Worm (Caenorhabditis elegans) whole organism, L4 larva: ENCODE results near the gene ZK686.2.

Experiments used
- F10B5.3 ChIP-seq: sonication (generic microtip); optimal IDR thresholded peaks from 2 replicates; lab custom pipeline; 2016; ENCODE audit warnings: mild to moderate bottlenecking, missing genetic modification characterization, missing compliant biosample characterization
- F26F4.8 ChIP-seq: fragments of 200-800 bp; sonication (Bioruptor generic); conservative IDR thresholded peaks from 2 replicates; pipeline ENCODE4 v1.3.6; 2022; ENCODE audit warnings: missing genetic modification characterization, missing compliant biosample characterization
- F37D6.2 ChIP-seq: sonication (generic microtip); optimal IDR thresholded peaks from 2 replicates; lab custom pipeline; 2016; ENCODE audit warnings: mild to moderate bottlenecking, missing genetic modification characterization, missing compliant biosample characterization
- T26A8.4 ChIP-seq: fragments of 200-800 bp; sonication (Bioruptor generic); IDR thresholded peaks from 2 replicates; pipeline ENCODE4 v1.3.6; 2022; ENCODE audit warnings: missing genetic modification characterization, missing compliant biosample characterization
- Y48G9A.11 ChIP-seq: fragments of 200-800 bp; sonication (Bioruptor generic); IDR thresholded peaks from 2 replicates; pipeline ENCODE4 v1.3.6; 2022; ENCODE audit warnings: missing genetic modification reagents, missing genetic modification characterization, missing compliant biosample characterization
- aha-1 ChIP-seq: fragments of 150-350 bp; peaks from one replicate; lab custom pipeline; 2014; ENCODE audit warnings: missing biosample characterization, missing genetic modification characterization
- attf-4 ChIP-seq: sonication (generic microtip); optimal IDR thresholded peaks from 3 replicates; lab custom pipeline; 2017; ENCODE audit warnings: missing biosample characterization, missing genetic modification characterization
- ceh-20 ChIP-seq: fragments of 200-800 bp; sonication (Bioruptor generic); IDR thresholded peaks from 2 replicates; pipeline ENCODE4 v1.3.6; 2022; ENCODE audit warnings: missing genetic modification reagents, missing genetic modification characterization, missing compliant biosample characterization
- ceh-28 ChIP-seq: fragments of 150-350 bp; optimal IDR thresholded peaks from 2 replicates; lab custom pipeline; 2014; ENCODE audit warnings: missing biosample characterization, missing genetic modification reagents, missing genetic modification characterization
- ceh-44 ChIP-seq: fragments of 200-800 bp; sonication (Bioruptor generic); IDR thresholded peaks from 2 replicates; pipeline ENCODE4 v1.3.6; 2022; ENCODE audit warnings: missing genetic modification reagents, missing genetic modification characterization, missing compliant biosample characterization
- ceh-62 ChIP-seq: sonication (generic microtip); optimal IDR thresholded peaks from 2 replicates; lab custom pipeline; 2017; ENCODE audit warnings: missing biosample characterization, missing genetic modification characterization
- ces-1 ChIP-seq: fragments of 150-350 bp; sonication (generic microtip); optimal IDR thresholded peaks from 4 replicates; lab custom pipeline; 2014; ENCODE audit warnings: missing biosample characterization, missing genetic modification reagents, missing genetic modification characterization
- ctbp-1 ChIP-seq: fragments of 200-800 bp; sonication (Bioruptor generic); IDR thresholded peaks from 2 replicates; pipeline ENCODE4 v1.3.6; 2022; ENCODE audit warnings: missing genetic modification reagents, missing genetic modification characterization, missing compliant biosample characterization
- daf-12 ChIP-seq: fragments of 150-350 bp; optimal IDR thresholded peaks from 2 replicates; lab custom pipeline; 2014; ENCODE audit warnings: missing biosample characterization, missing genetic modification reagents, missing genetic modification characterization
- dmd-6 ChIP-seq: fragments of 200-800 bp; sonication (Bioruptor generic); IDR thresholded peaks from 2 replicates; pipeline ENCODE4 v1.3.6; 2022; ENCODE audit warnings: missing genetic modification reagents, missing genetic modification characterization, missing compliant biosample characterization
- dmd-8 ChIP-seq: fragments of 200-800 bp; sonication (Bioruptor generic); IDR thresholded peaks from 2 replicates; pipeline ENCODE4 v1.3.6; 2022; ENCODE audit warnings: missing genetic modification characterization, missing compliant biosample characterization
- dve-1 ChIP-seq: sonication (generic microtip); optimal IDR thresholded peaks from 2 replicates; lab custom pipeline; 2017; ENCODE audit warnings: antibody characterized with exemption, mild to moderate bottlenecking, missing genetic modification characterization, missing compliant biosample characterization; ENCODE audit not compliant: insufficient read depth
- egl-27 ChIP-seq: sonication (generic microtip); optimal IDR thresholded peaks from 3 replicates; lab custom pipeline; 2017; ENCODE audit warnings: missing biosample characterization, missing genetic modification reagents, missing genetic modification characterization
- fkh-10 ChIP-seq: fragments of 150-350 bp; optimal IDR thresholded peaks from 2 replicates; lab custom pipeline; 2014; ENCODE audit warnings: missing biosample characterization, missing genetic modification reagents, missing genetic modification characterization
- fos-1 ChIP-seq: fragments of 150-350 bp; optimal IDR thresholded peaks from 2 replicates; lab custom pipeline; 2014; ENCODE audit warnings: missing biosample characterization, missing genetic modification characterization
- gei-8 ChIP-seq: fragments of 200-800 bp; sonication (Bioruptor generic); optimal IDR thresholded peaks from 2 replicates; lab custom pipeline; 2018; ENCODE audit warnings: mild to moderate bottlenecking, missing genetic modification characterization, missing compliant biosample characterization
- hlh-11 ChIP-seq: fragments of 200-800 bp; sonication (Bioruptor generic); optimal IDR thresholded peaks from 2 replicates; lab custom pipeline; 2018; ENCODE audit warnings: mild to moderate bottlenecking, missing genetic modification characterization, missing compliant biosample characterization
- hmg-1.1 ChIP-seq: fragments of 200-800 bp; sonication (Bioruptor generic); IDR thresholded peaks from 2 replicates; pipeline ENCODE4 v1.3.6; 2022; ENCODE audit warnings: missing genetic modification reagents, missing genetic modification characterization, missing compliant biosample characterization
- lin-13 ChIP-seq: fragments of 150-350 bp; optimal IDR thresholded peaks from 2 replicates; lab custom pipeline; 2014; ENCODE audit warnings: missing biosample characterization, missing genetic modification reagents, missing genetic modification characterization
- lin-29 ChIP-seq: fragments of 200-800 bp; sonication (Bioruptor generic); IDR thresholded peaks from 2 replicates; pipeline ENCODE4 v1.3.6; 2022; ENCODE audit warnings: missing genetic modification reagents, missing genetic modification characterization, missing compliant biosample characterization
- lsy-2 ChIP-seq, 2 experiments: fragments of 150-350 bp in 1 of 2; sonication (generic microtip) in 1 of 2; optimal IDR thresholded peaks; 2 replicates each; lab custom pipeline; 2014 to 2017; ENCODE audit warnings: missing biosample characterization in 2 of 2, missing genetic modification characterization in 2 of 2
- madf-5 ChIP-seq, 2 experiments: fragments of 200-800 bp; sonication (Bioruptor generic); IDR thresholded peaks; 2 replicates each; pipeline ENCODE4 v1.3.6; 2022; ENCODE audit warnings: missing compliant biosample characterization in 2 of 2, missing genetic modification characterization in 2 of 2
- madf-9 ChIP-seq: fragments of 200-800 bp; sonication (Bioruptor generic); conservative IDR thresholded peaks from 2 replicates; pipeline ENCODE4 v1.3.6; 2022; ENCODE audit warnings: missing genetic modification reagents, missing genetic modification characterization, missing compliant biosample characterization
- mdl-1 ChIP-seq, 2 experiments: fragments of 150-350 bp in 1 of 2; sonication (generic microtip) in 1 of 2; optimal IDR thresholded peaks; 2 replicates each; lab custom pipeline; 2014 to 2017; ENCODE audit warnings: missing biosample characterization in 2 of 2, missing genetic modification characterization in 2 of 2
- mep-1 ChIP-seq: fragments of 150-350 bp; sonication (generic microtip); optimal IDR thresholded peaks from 3 replicates; lab custom pipeline; 2014; ENCODE audit warnings: missing biosample characterization, missing genetic modification characterization
- mes-2 ChIP-seq: sonication (generic microtip); optimal IDR thresholded peaks from 2 replicates; lab custom pipeline; 2016; ENCODE audit warnings: missing genotype, mild to moderate bottlenecking, missing genetic modification characterization, missing compliant biosample characterization; ENCODE audit not compliant: poor library complexity, severe bottlenecking
- mxl-2 ChIP-seq: fragments of 200-800 bp; sonication (Bioruptor generic); conservative IDR thresholded peaks from 2 replicates; pipeline ENCODE4 v1.3.6; 2022; ENCODE audit warnings: missing genetic modification reagents, missing genetic modification characterization, missing compliant biosample characterization
- nhr-102 ChIP-seq: sonication (generic microtip); optimal IDR thresholded peaks from 2 replicates; lab custom pipeline; 2016; ENCODE audit warnings: mild to moderate bottlenecking, missing genetic modification characterization, moderate library complexity, missing compliant biosample characterization
- nhr-11 ChIP-seq: fragments of 150-350 bp; optimal IDR thresholded peaks from 2 replicates; lab custom pipeline; 2014; ENCODE audit warnings: missing biosample characterization, missing genetic modification characterization
- nhr-25 ChIP-seq: sonication (generic microtip); optimal IDR thresholded peaks from 2 replicates; lab custom pipeline; 2017; ENCODE audit warnings: missing genetic modification characterization, mild to moderate bottlenecking, missing compliant biosample characterization, antibody characterized with exemption, moderate library complexity, borderline replicate concordance; ENCODE audit not compliant: insufficient read depth
- nhr-42 ChIP-seq: fragments of 200-800 bp; sonication (Bioruptor generic); IDR thresholded peaks from 2 replicates; pipeline ENCODE4 v1.3.6; 2022; ENCODE audit warnings: missing genetic modification characterization, missing compliant biosample characterization
- nhr-77 ChIP-seq: fragments of 150-350 bp; optimal IDR thresholded peaks from 2 replicates; lab custom pipeline; 2014; ENCODE audit warnings: missing biosample characterization, missing genetic modification characterization
- pha-4 ChIP-seq, 2 experiments: fragments of 150-350 bp in 1 of 2; fragments of 200-800 bp in 1 of 2; sonication (Bioruptor generic) in 1 of 2; IDR thresholded peaks in 1 of 2; optimal IDR thresholded peaks in 1 of 2; 2 replicates each; pipeline versions ENCODE4 v1.3.6 to Lab custom; 2014 to 2022; ENCODE audit warnings: missing genetic modification characterization in 2 of 2, missing genetic modification reagents in 2 of 2, missing biosample characterization in 1 of 2, missing compliant biosample characterization in 1 of 2
- php-3 ChIP-seq: fragments of 200-800 bp; sonication (Bioruptor generic); IDR thresholded peaks from 2 replicates; pipeline ENCODE4 v1.3.6; 2022; ENCODE audit warnings: missing genetic modification reagents, missing genetic modification characterization, missing compliant biosample characterization
- rbr-2 ChIP-seq: sonication (generic microtip); optimal IDR thresholded peaks from 2 replicates; lab custom pipeline; 2016; ENCODE audit warnings: missing genotype, missing genetic modification characterization, missing compliant biosample characterization
- spr-1 ChIP-seq: sonication (generic microtip); optimal IDR thresholded peaks from 2 replicates; lab custom pipeline; 2016; ENCODE audit warnings: mild to moderate bottlenecking, missing genetic modification characterization, missing compliant biosample characterization
- tag-97 ChIP-seq: fragments of 200-800 bp; sonication (Bioruptor generic); IDR thresholded peaks from 2 replicates; pipeline ENCODE4 v1.3.6; 2022; ENCODE audit warnings: missing genetic modification characterization, missing compliant biosample characterization
- unc-39 ChIP-seq: sonication (generic microtip); optimal IDR thresholded peaks from 2 replicates; lab custom pipeline; 2017; ENCODE audit warnings: missing biosample characterization, missing genetic modification characterization
- zag-1 ChIP-seq: fragments of 150-350 bp; optimal IDR thresholded peaks from 2 replicates; lab custom pipeline; 2014; ENCODE audit warnings: missing biosample characterization, missing genetic modification characterization
- zip-11 ChIP-seq: fragments of 200-800 bp; sonication (Bioruptor generic); IDR thresholded peaks from 2 replicates; pipeline ENCODE4 v1.3.6; 2022; ENCODE audit warnings: missing genetic modification characterization, missing compliant biosample characterization

ZK686.2 gene

DNA sequence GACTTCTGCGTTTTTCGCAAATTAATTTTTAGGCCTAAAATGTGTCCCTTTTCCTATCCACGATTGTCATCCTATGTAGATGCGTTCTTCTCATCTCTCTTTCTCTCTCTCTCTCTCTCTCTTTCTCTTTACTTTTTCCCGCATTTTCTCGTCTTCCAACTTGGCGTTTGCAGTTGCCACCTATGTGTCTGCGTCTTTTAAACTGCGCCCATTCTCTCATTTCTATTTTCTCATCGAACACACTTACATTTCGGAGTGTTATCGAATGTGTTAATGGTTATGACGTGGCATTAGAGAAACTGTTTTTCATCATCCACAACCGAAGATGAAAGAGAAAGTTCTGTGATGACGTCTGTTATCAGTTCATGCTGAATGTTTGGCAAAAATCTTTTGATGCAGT is 37.4 kb downstream of the ZK686.2 start (continued):
- TF ChIP-seq Y48G9A.11 (GFP tag; lab: Robert Waterston, UW) (no peak), pha-4 (GFP tag; IDR thresholded peaks at IDR 0.05; lab: Robert Waterston, UW) (no peak), pha-4 (tag; optimal IDR thresholded peaks at IDR 0.05; lab: Kevin White, UChicago) (no peak)
- TF ChIP-seq, all 104 proteins: peak for 29

DNA sequence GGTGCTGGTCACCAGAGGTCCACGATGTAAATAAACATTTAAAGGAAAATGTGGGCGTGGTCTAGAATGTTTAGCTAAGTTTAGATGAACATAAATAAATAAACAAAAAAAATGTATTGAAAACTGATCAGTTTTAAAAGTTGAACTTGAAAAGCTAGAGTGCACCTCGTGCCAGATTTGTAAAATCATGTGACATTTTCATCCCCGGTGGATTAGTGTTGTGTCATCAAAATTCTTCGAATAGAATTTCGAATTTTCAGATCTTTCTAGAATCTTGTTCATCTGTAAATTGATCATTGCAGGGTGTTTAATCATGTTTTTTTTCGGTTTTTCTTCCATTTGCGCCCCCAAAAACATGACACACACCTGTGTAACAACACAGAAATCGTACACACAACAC is 39.4 kb downstream of the ZK686.2 start:
- no peak for TF ChIP-seq dve-1 (tag; lab: Kevin White, UChicago)
- TF ChIP-seq daf-12: no peak
- TF ChIP-seq ctbp-1 (GFP tag; lab: Robert Waterston, UW): no peak
- no peak for TF ChIP-seq zag-1 (tag; lab: Kevin White, UChicago)
- TF ChIP-seq madf-9 (GFP tag; lab: Robert Waterston, UW): no peak
- TF ChIP-seq nhr-11: peak; percentile 6
- TF ChIP-seq fkh-10 (GFP tag; lab: Kevin White, UChicago): no peak

DNA sequence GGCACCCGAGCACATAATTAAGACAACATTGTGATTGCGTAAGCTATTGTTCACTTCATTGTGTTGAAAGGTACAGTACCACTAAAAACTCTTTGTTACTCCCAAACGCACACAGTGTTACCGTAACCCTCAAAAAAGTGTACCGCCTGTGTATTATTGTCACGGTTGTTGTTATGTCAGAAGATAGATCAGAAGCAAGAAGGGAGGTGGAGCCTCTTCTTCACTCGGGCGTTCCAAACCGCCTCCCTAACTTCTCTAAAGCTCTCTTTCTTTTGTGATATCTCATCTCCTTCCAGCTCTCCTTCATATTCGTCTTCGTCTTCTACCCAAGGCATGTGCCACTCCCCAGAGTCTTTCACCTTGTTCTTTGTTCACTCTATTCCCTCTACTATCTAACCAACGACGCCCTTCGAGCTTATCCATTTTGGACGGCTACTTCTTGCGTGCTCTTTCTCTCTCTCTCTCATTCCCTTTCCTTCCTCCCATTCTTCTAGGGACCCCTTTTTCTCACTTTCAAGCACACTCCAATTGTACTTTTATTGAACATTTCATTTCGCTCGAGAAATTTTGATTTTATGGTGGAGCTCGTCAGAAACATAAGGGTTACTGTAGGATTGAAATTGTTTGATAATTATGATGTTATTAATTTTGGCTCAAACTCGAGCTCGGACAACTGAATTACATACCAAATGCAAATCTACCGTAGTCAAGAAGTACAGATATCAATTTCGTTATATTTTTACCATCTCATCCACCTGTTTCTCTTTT is 40.2 kb downstream of the ZK686.2 start:
- TF ChIP-seq mxl-2 (GFP tag; lab: Robert Waterston, UW): no peak
- TF ChIP-seq aha-1 (tag; lab: Kevin White, UChicago): no peak
- TF ChIP-seq fkh-10 (GFP tag; lab: Kevin White, UChicago): peak; percentile 23
- no peak for TF ChIP-seq daf-12
- TF ChIP-seq zip-11 (GFP tag; lab: Robert Waterston, UW): no peak
- TF ChIP-seq nhr-77 (tag; lab: Kevin White, UChicago): no peak
- TF ChIP-seq F37D6.2 (tag; lab: Kevin White, UChicago): peak; percentile 13
- no peak for TF ChIP-seq php-3 (GFP tag; lab: Robert Waterston, UW)
- no peak for TF ChIP-seq F10B5.3 (tag; lab: Kevin White, UChicago)
- TF ChIP-seq ceh-62 (tag; lab: Kevin White, UChicago): no peak
- TF ChIP-seq ceh-44 (GFP tag; lab: Robert Waterston, UW): no peak
- TF ChIP-seq fos-1 (tag; lab: Kevin White, UChicago): no peak
- TF ChIP-seq lin-29: no peak
- TF ChIP-seq gei-8: no peak
- TF ChIP-seq nhr-25: no peak
- TF ChIP-seq dmd-6: peak; percentile 22; the same call in 1 of the 2 replicates
- TF ChIP-seq dmd-8 (GFP tag; lab: Robert Waterston, UW): no peak
- TF ChIP-seq hlh-11 (tag; lab: Kevin White, UChicago): peak; percentile 17
- no peak for TF ChIP-seq T26A8.4 (GFP tag; lab: Robert Waterston, UW)
- TF ChIP-seq nhr-42: no peak
- TF ChIP-seq mdl-1 (tag; optimal IDR thresholded peaks at IDR 0.05; lab: Kevin White, UChicago): peak in 1 of 2 experiments; percentile 16
- TF ChIP-seq hmg-1.1: peak; percentile 62
- TF ChIP-seq unc-39: no peak
- TF ChIP-seq rbr-2: peak; percentile 3
- no peak for TF ChIP-seq lin-13 (GFP tag; lab: Kevin White, UChicago)
- peak; percentile 27 to 43 for TF ChIP-seq lsy-2 (tag; optimal IDR thresholded peaks at IDR 0.05; lab: Kevin White, UChicago)
- TF ChIP-seq ceh-28 (tag; lab: Kevin White, UChicago): no peak
- no peak for TF ChIP-seq tag-97 (GFP tag; lab: Robert Waterston, UW)
- no peak for TF ChIP-seq mes-2
- no peak for TF ChIP-seq F26F4.8 (GFP tag; lab: Robert Waterston, UW)
- no peak for TF ChIP-seq spr-1 (tag; lab: Kevin White, UChicago)
- TF ChIP-seq nhr-102 (tag; lab: Kevin White, UChicago): no peak
- peak; percentile 49 for TF ChIP-seq mep-1 (tag; lab: Kevin White, UChicago)
- TF ChIP-seq attf-4 (tag; lab: Kevin White, UChicago): no peak
- no peak for TF ChIP-seq Y48G9A.11 (GFP tag; lab: Robert Waterston, UW)
- no peak for TF ChIP-seq egl-27 (tag; lab: Kevin White, UChicago)
- 0 out of 2 replicates have a peak, but pooled peaks have one; percentile 34 for TF ChIP-seq ctbp-1 (GFP tag; lab: Robert Waterston, UW)
- no peak for TF ChIP-seq pha-4 (GFP tag; IDR thresholded peaks at IDR 0.05; lab: Robert Waterston, UW)
- TF ChIP-seq pha-4 (tag; optimal IDR thresholded peaks at IDR 0.05; lab: Kevin White, UChicago): no peak
- no peak for TF ChIP-seq ces-1
- TF ChIP-seq madf-5 (GFP tag; IDR thresholded peaks at IDR 0.05; lab: Robert Waterston, UW): no peak
- TF ChIP-seq ceh-20 (GFP tag; lab: Robert Waterston, UW): no peak; the same call in 1 of the 2 replicates
